Worm (Caenorhabditis elegans): ENCODE data around the gene T12G3.6.

T12G3.6 gene

DNA sequence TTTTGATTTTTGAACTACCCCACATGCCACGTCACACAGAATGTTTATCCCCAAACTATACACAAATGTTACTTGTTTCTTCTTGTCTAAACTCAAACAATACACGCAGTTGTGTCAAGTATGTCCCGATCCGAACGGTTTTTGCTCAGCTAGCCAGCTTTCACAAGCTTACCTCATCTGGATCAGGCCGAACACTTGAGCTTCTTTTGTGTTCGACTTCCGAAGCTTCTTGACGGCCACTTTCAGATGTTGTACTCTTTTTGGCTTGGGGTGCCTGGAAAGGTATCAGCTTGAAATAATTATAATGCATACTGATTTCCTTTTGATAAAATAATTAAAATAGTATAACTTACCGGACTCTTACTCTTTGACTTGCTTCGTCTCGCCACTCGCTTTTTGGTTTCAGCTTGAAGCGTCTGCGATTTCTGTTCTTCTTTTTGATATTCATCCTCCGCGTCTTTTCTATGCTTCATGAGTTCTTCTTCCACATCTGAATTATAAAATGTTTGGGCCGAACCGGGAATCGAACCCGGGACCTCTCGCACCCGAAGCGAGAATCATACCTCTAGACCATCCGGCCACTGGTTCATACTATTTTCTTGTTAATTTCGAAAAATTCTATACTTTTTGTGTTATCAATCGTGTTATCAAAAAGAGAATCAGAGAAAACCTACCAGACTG, 25.8 kb downstream of the T12G3.6 start:
- TF ChIP-seq F37D6.2 (tag; optimal IDR thresholded peaks at IDR 0.05) (no peak), duxl-1 (tag; optimal IDR thresholded peaks at IDR 0.05; ENCODE audit: poor library complexity) (peak; percentile 34), aly-2 (tag; optimal IDR thresholded peaks at IDR 0.05) (no peak), ceh-62 (tag; optimal IDR thresholded peaks at IDR 0.05) (no peak), unc-62 (GFP tag; optimal IDR thresholded peaks at IDR 0.05 in 1 of 2) (peak in 1 of 2 experiments; percentile 90), unc-62 (tag; optimal IDR thresholded peaks at IDR 0.05) (no peak), zip-2 (tag; optimal IDR thresholded peaks at IDR 0.05) (no peak), lsy-2 (tag; optimal IDR thresholded peaks at IDR 0.05) (no peak), daf-12 (tag; optimal IDR thresholded peaks at IDR 0.05) (no peak), arid-1 (GFP tag; conservative IDR thresholded peaks at IDR 0.05) (0 out of 2 replicates have a peak, but pooled peaks have one; percentile 29), unc-130 (GFP tag; optimal IDR thresholded peaks at IDR 0.05) (no peak), ceh-20 (GFP tag; IDR thresholded peaks at IDR 0.05) (no peak), lir-3 (tag; optimal IDR thresholded peaks at IDR 0.05) (no peak), php-3 (GFP tag; IDR thresholded peaks at IDR 0.05) (no peak), rbr-2 (tag; optimal IDR thresholded peaks at IDR 0.05) (no peak), gei-8 (GFP tag; optimal IDR thresholded peaks at IDR 0.05) (no peak), ztf-11 (tag; optimal IDR thresholded peaks at IDR 0.05) (no peak), T20F7.1 (GFP tag; optimal IDR thresholded peaks at IDR 0.05) (no peak), nhr-10 (tag; optimal IDR thresholded peaks at IDR 0.05) (no peak), set-16 (GFP tag; IDR thresholded peaks at IDR 0.05) (no peak), ceh-44 (GFP tag; IDR thresholded peaks at IDR 0.05) (0 out of 2 replicates have a peak, but pooled peaks have one; percentile 34), dmd-6 (GFP tag; IDR thresholded peaks at IDR 0.05) (peak; percentile 32; the same call in 1 of the 2 replicates), pha-4 (GFP tag; IDR thresholded peaks at IDR 0.05) (peak; percentile 32; the same call in 1 of the 2 replicates), pha-4 (tag; optimal IDR thresholded peaks at IDR 0.05) (no peak), F44E2.7 (GFP tag; IDR thresholded peaks at IDR 0.05) (no peak), hlh-30 (tag; optimal IDR thresholded peaks at IDR 0.05; ENCODE audit: insufficient read depth) (peak; percentile 54), vab-7 (GFP tag; IDR thresholded peaks at IDR 0.05) (no peak), snpc-1.2 (GFP tag; IDR thresholded peaks at IDR 0.05) (peak; percentile 66; the same call in 1 of the 2 replicates), nhr-77 (tag; optimal IDR thresholded peaks at IDR 0.05) (no peak), F49E8.2 (tag; optimal IDR thresholded peaks at IDR 0.05; ENCODE audit: borderline replicate concordance) (peak; percentile 11), dpl-1 (GFP tag; optimal IDR thresholded peaks at IDR 0.05) (no peak), zfp-3 (GFP tag; conservative IDR thresholded peaks at IDR 0.05) (no peak), nhr-48 (tag; optimal IDR thresholded peaks at IDR 0.05) (peak; percentile 39), dmd-8 (GFP tag; IDR thresholded peaks at IDR 0.05) (0 out of 2 replicates have a peak, but pooled peaks have one; percentile 13), daf-19 (GFP tag; conservative IDR thresholded peaks at IDR 0.05) (no peak)

DNA sequence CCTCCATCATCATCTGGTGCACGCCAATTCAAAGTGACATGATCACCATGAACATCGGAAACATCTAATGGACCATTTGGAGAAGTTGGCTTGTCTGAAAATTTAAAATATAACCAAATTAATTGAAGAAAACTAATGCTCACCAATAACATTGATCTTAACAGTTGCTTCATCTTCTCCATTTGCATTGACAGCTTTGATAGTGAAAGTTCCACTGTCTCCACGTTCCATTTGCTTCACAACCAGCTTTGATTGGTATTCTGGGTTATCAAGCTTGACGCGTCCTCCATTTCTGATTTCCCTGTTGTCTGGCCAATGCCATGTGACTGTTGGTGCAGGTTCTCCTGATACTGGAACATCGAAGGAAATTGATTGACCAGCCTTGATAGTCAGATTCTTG, 44.7 kb downstream of the T12G3.6 start:
- TF ChIP-seq lin-29 (GFP tag; IDR thresholded peaks at IDR 0.05) = no peak
- no peak for TF ChIP-seq lim-7 (GFP tag; IDR thresholded peaks at IDR 0.05)
- TF ChIP-seq ceh-62 (tag; optimal IDR thresholded peaks at IDR 0.05) = no peak
- TF ChIP-seq spr-3 (GFP tag; optimal IDR thresholded peaks at IDR 0.05) = no peak
- TF ChIP-seq aha-1 (tag) = peak; percentile 68
- no peak for TF ChIP-seq Y75B8A.6 (GFP tag; IDR thresholded peaks at IDR 0.05)
- 0 out of 2 replicates have a peak, but pooled peaks have one; percentile 14 for TF ChIP-seq php-3 (GFP tag; IDR thresholded peaks at IDR 0.05)
- no peak for TF ChIP-seq attf-4 (tag; optimal IDR thresholded peaks at IDR 0.05)
- no peak for TF ChIP-seq tag-97 (GFP tag; IDR thresholded peaks at IDR 0.05)
- peak in 1 of 2 experiments; percentile 84 for TF ChIP-seq unc-62 (GFP tag; optimal IDR thresholded peaks at IDR 0.05 in 1 of 2)
- TF ChIP-seq unc-62 (tag; optimal IDR thresholded peaks at IDR 0.05) = no peak
- TF ChIP-seq duxl-1 (tag; optimal IDR thresholded peaks at IDR 0.05; ENCODE audit: poor library complexity) = no peak

All from whole organism, L4 larva.